Fruit fly (Drosophila melanogaster): ENCODE data around the gene PH4alphaNE2.

DNA sequence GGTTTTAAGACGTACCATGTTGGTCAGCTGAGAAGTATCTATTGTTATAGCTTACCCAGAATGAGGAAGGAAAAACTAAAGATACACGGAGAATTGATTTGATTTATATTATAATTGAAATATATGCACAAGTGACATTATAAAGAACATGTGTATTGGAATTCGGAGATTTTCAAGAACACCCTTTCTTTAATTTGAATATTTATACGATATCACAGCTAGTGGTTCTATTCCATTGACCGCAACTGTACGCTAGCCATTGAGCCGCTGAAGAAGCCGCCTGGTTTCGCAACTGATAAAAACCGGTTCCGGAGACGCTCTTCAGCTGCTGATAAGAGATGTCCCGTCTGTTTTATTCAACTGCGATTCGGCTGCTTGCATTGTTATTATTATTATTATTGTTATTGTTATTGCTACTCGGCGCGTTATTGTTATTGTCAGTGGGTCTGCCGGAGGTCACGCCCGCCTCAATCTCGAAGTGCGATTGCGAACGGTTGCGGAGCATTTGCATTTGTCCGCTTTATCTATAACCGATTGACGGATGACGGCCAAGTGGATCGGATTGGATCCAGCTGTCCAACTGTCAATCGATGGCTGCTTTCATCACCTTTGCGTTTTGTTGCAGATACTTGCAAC lies 50.3 kb downstream of the PH4alphaNE2 start:
- TF ChIP-seq tj (GFP tag; optimal IDR thresholded peaks at IDR 0.05) (no peak), CG1620 (GFP tag; optimal IDR thresholded peaks at IDR 0.05) (no peak), toe (GFP tag; optimal IDR thresholded peaks at IDR 0.05) (no peak), CG11617 (GFP tag; optimal IDR thresholded peaks at IDR 0.05) (no peak), cic (GFP tag; optimal IDR thresholded peaks at IDR 0.05) (no peak), CG5204 (GFP tag; optimal IDR thresholded peaks at IDR 0.05) (no peak), CG7101 (tag; optimal IDR thresholded peaks at IDR 0.05) (no peak), Crg-1 (GFP tag; optimal IDR thresholded peaks at IDR 0.05) (no peak), CG12768 (GFP tag; optimal IDR thresholded peaks at IDR 0.05) (no peak), ovo (GFP tag; optimal IDR thresholded peaks at IDR 0.05) (no peak), cnc (optimal IDR thresholded peaks at IDR 0.05) (no peak), Clk (GFP tag; optimal IDR thresholded peaks at IDR 0.05) (no peak)
